Fruit fly (Drosophila melanogaster) whole organism: ENCODE data around the gene ex.

ENCODE experiments used
- Dll ChIP-seq: fragments of >200 bp; optimal IDR thresholded peaks from 2 replicates; lab custom pipeline; 2017
- psq ChIP-seq: fragments of >200 bp; optimal IDR thresholded peaks from 2 replicates; lab custom pipeline; 2017
- usp ChIP-seq: fragments of >200 bp; optimal IDR thresholded peaks from 2 replicates; lab custom pipeline; 2017; ENCODE audit warnings: missing biosample characterization, missing genetic modification characterization, mixed read lengths

DNA sequence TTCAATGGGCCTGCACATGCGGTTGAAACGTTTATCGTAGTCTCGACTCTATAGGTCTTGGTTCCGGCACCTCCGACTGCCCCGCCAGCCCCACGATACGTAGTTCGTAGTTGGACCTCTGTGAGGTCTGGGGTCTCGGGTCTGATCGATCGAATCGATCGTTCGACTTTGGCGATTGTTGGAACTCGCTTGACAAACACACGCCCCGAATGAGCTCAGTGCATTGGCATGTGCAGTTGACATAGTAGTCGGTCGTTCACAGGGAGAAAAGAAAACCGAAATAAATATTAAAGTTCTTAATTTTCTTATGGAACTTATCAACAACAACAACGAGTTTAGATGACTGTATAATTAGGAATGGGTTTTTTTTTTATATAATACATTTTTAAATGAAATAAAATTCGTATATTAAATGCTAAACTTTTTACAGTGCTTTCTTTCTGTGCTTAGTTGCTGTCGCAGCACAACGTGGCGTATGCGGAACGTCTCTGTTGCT, 4.3 kb downstream of the ex start:
- no peak for TF ChIP-seq usp (GFP tag; lab: Kevin White, UChicago)
- no peak for TF ChIP-seq Dll (lab: Kevin White, UChicago)
- no peak for TF ChIP-seq psq (lab: Kevin White, UChicago)
